Worm (Caenorhabditis elegans): Measurements from ENCODE around the gene lap-2.
A peak's percentile ranks its signal among the peaks of the same experiment; 100 is the strongest.

- TF ChIP-seq nhr-77 (tag; optimal IDR thresholded peaks at IDR 0.05) (no peak), nhr-76 (tag; optimal IDR thresholded peaks at IDR 0.05) (no peak), pha-4 (tag; optimal IDR thresholded peaks at IDR 0.05) (no peak), unc-62 (GFP tag; optimal IDR thresholded peaks at IDR 0.05) (no peak), nhr-11 (tag; optimal IDR thresholded peaks at IDR 0.05) (no peak), ztf-11 (tag; optimal IDR thresholded peaks at IDR 0.05) (no peak), nhr-12 (tag; optimal IDR thresholded peaks at IDR 0.05) (no peak), unc-39 (tag; optimal IDR thresholded peaks at IDR 0.05) (no peak), mdl-1 (tag; optimal IDR thresholded peaks at IDR 0.05) (no peak), tbx-2 (tag; optimal IDR thresholded peaks at IDR 0.05) (no peak), egl-27 (tag; optimal IDR thresholded peaks at IDR 0.05) (no peak), aly-2 (tag; optimal IDR thresholded peaks at IDR 0.05) (no peak), ama-1 (optimal IDR thresholded peaks at IDR 0.05) (peak; percentile 9)
Observed at ce11 chrV:13045017-13045416, 1.5 kb downstream of the lap-2 start.

All from whole organism, L3 larva.